Worm (Caenorhabditis elegans): ENCODE data around the gene nspc-10.
A peak's percentile ranks its signal among the peaks of the same experiment; 100 is the strongest.

Gene nspc-10

ce11 chrX:12337846-12338490 lies 5.4 kb upstream of the nspc-10 start, which contains the start of gene srd-44:
srd-44 (plus strand) TSS chrX:12338440.
- TF ChIP-seq ztf-29 (GFP tag; IDR thresholded peaks at IDR 0.05) (0 out of 2 replicates have a peak, but pooled peaks have one; percentile 40), flt-1 (GFP tag; IDR thresholded peaks at IDR 0.05) (no peak), T22C8.4 (GFP tag; IDR thresholded peaks at IDR 0.05) (0 out of 2 replicates have a peak, but pooled peaks have one; percentile 24), ref-1 (GFP tag; conservative IDR thresholded peaks at IDR 0.05) (0 out of 2 replicates have a peak, but pooled peaks have one; percentile 26), ztf-23 (GFP tag; IDR thresholded peaks at IDR 0.05) (no peak)

ce11 chrX:12341338-12341737 lies 2.1 kb upstream of the nspc-10 start, which contains the start of gene zig-2:
zig-2 (minus strand) TSS chrX:12341438.
- TF ChIP-seq ztf-29 (GFP tag; IDR thresholded peaks at IDR 0.05), result no peak
- no peak for TF ChIP-seq T22C8.4 (GFP tag; IDR thresholded peaks at IDR 0.05)
- TF ChIP-seq klf-2 (GFP tag; conservative IDR thresholded peaks at IDR 0.05), result no peak
- TF ChIP-seq flt-1 (GFP tag; IDR thresholded peaks at IDR 0.05), result no peak
- no peak for TF ChIP-seq cog-1 (tag; optimal IDR thresholded peaks at IDR 0.05)

- no peak for TF ChIP-seq klf-2 (GFP tag; conservative IDR thresholded peaks at IDR 0.05)
- TF ChIP-seq ref-1 (GFP tag; conservative IDR thresholded peaks at IDR 0.05), result no peak
- no peak for TF ChIP-seq ztf-29 (GFP tag; IDR thresholded peaks at IDR 0.05)
- TF ChIP-seq flt-1 (GFP tag; IDR thresholded peaks at IDR 0.05), result no peak
- TF ChIP-seq tab-1 (GFP tag; IDR thresholded peaks at IDR 0.05), result no peak
- TF ChIP-seq ztf-23 (GFP tag; IDR thresholded peaks at IDR 0.05), result no peak
Observed at ce11 chrX:12346729-12347128, 3.3 kb downstream of the nspc-10 start, which contains the start of gene F42F12.11. F42F12.11 (plus strand) TSS chrX:12347029.

ce11 chrX:12347822-12348221 lies 4.4 kb downstream of the nspc-10 start:
- TF ChIP-seq ref-1 (GFP tag; conservative IDR thresholded peaks at IDR 0.05) (0 out of 2 replicates have a peak, but pooled peaks have one; percentile 21), cog-1 (tag; optimal IDR thresholded peaks at IDR 0.05) (no peak), med-1 (GFP tag; optimal IDR thresholded peaks at IDR 0.05; ENCODE audit: insufficient read depth) (no peak), ztf-23 (GFP tag; IDR thresholded peaks at IDR 0.05) (0 out of 2 replicates have a peak, but pooled peaks have one; percentile 7), klf-2 (GFP tag; conservative IDR thresholded peaks at IDR 0.05) (no peak; the same call in 1 of the 2 replicates), tab-1 (GFP tag; IDR thresholded peaks at IDR 0.05) (peak; percentile 73; the same call in 1 of the 2 replicates), T22C8.4 (GFP tag; IDR thresholded peaks at IDR 0.05) (0 out of 2 replicates have a peak, but pooled peaks have one; percentile 19), ztf-29 (GFP tag; IDR thresholded peaks at IDR 0.05) (0 out of 2 replicates have a peak, but pooled peaks have one; percentile 31), flt-1 (GFP tag; IDR thresholded peaks at IDR 0.05) (no peak)

- TF ChIP-seq klf-2 (GFP tag; conservative IDR thresholded peaks at IDR 0.05), result no peak
- TF ChIP-seq ztf-29 (GFP tag; IDR thresholded peaks at IDR 0.05), result no peak
- no peak for TF ChIP-seq flt-1 (GFP tag; IDR thresholded peaks at IDR 0.05)
- no peak for TF ChIP-seq T22C8.4 (GFP tag; IDR thresholded peaks at IDR 0.05)
- no peak for TF ChIP-seq cog-1 (tag; optimal IDR thresholded peaks at IDR 0.05)
- no peak for TF ChIP-seq ztf-23 (GFP tag; IDR thresholded peaks at IDR 0.05)
- TF ChIP-seq ref-1 (GFP tag; conservative IDR thresholded peaks at IDR 0.05), result no peak
- TF ChIP-seq tab-1 (GFP tag; IDR thresholded peaks at IDR 0.05), result no peak
- no peak for TF ChIP-seq med-1 (GFP tag; optimal IDR thresholded peaks at IDR 0.05; ENCODE audit: insufficient read depth)
Observed at ce11 chrX:12348329-12348728, 4.9 kb downstream of the nspc-10 start, which contains the start of gene F42F12.14. F42F12.14 (plus strand) TSS chrX:12348629.

- TF ChIP-seq flt-1 (GFP tag; IDR thresholded peaks at IDR 0.05), result no peak
- no peak for TF ChIP-seq ztf-23 (GFP tag; IDR thresholded peaks at IDR 0.05)
- no peak for TF ChIP-seq klf-2 (GFP tag; conservative IDR thresholded peaks at IDR 0.05)
- no peak for TF ChIP-seq cog-1 (tag; optimal IDR thresholded peaks at IDR 0.05)
- no peak for TF ChIP-seq tab-1 (GFP tag; IDR thresholded peaks at IDR 0.05)
- TF ChIP-seq ref-1 (GFP tag; conservative IDR thresholded peaks at IDR 0.05), result no peak
- no peak for TF ChIP-seq T22C8.4 (GFP tag; IDR thresholded peaks at IDR 0.05)
- no peak for TF ChIP-seq med-1 (GFP tag; optimal IDR thresholded peaks at IDR 0.05; ENCODE audit: insufficient read depth)
- no peak for TF ChIP-seq ztf-29 (GFP tag; IDR thresholded peaks at IDR 0.05)
Observed at ce11 chrX:12350207-12350606, 6.8 kb downstream of the nspc-10 start, which contains the start of gene F42F12.3. F42F12.3 (plus strand) TSS chrX:12350578.

ce11 chrX:12352872-12353271 lies 9.5 kb downstream of the nspc-10 start, which contains the start of gene F42F12.4:
F42F12.4 (minus strand) TSS chrX:12352947.
- TF ChIP-seq ztf-29 (GFP tag; IDR thresholded peaks at IDR 0.05), result no peak
- no peak for TF ChIP-seq cog-1 (tag; optimal IDR thresholded peaks at IDR 0.05)
- no peak for TF ChIP-seq flt-1 (GFP tag; IDR thresholded peaks at IDR 0.05)
- TF ChIP-seq tab-1 (GFP tag; IDR thresholded peaks at IDR 0.05), result no peak
- TF ChIP-seq T22C8.4 (GFP tag; IDR thresholded peaks at IDR 0.05), result no peak
- TF ChIP-seq klf-2 (GFP tag; conservative IDR thresholded peaks at IDR 0.05), result no peak
- no peak for TF ChIP-seq ref-1 (GFP tag; conservative IDR thresholded peaks at IDR 0.05)

ce11 chrX:12356581-12356980 lies 13.2 kb downstream of the nspc-10 start, which contains the start of gene nspc-12:
nspc-12 (minus strand) TSS chrX:12356681.
- no peak for TF ChIP-seq cog-1 (tag; optimal IDR thresholded peaks at IDR 0.05)
- TF ChIP-seq med-1 (GFP tag; optimal IDR thresholded peaks at IDR 0.05; ENCODE audit: insufficient read depth), result no peak
- no peak for TF ChIP-seq T22C8.4 (GFP tag; IDR thresholded peaks at IDR 0.05)
- TF ChIP-seq tab-1 (GFP tag; IDR thresholded peaks at IDR 0.05), result no peak
- TF ChIP-seq ztf-29 (GFP tag; IDR thresholded peaks at IDR 0.05), result no peak
- TF ChIP-seq flt-1 (GFP tag; IDR thresholded peaks at IDR 0.05), result no peak
- TF ChIP-seq klf-2 (GFP tag; conservative IDR thresholded peaks at IDR 0.05), result no peak
- TF ChIP-seq ztf-23 (GFP tag; IDR thresholded peaks at IDR 0.05), result no peak
- no peak for TF ChIP-seq ref-1 (GFP tag; conservative IDR thresholded peaks at IDR 0.05)

ce11 chrX:12357127-12357526 lies 13.7 kb downstream of the nspc-10 start, which contains the start of gene nspc-13:
nspc-13 (plus strand) TSS chrX:12357427.
- TF ChIP-seq ztf-23 (GFP tag; IDR thresholded peaks at IDR 0.05) (no peak), ztf-29 (GFP tag; IDR thresholded peaks at IDR 0.05) (no peak), flt-1 (GFP tag; IDR thresholded peaks at IDR 0.05) (no peak), cog-1 (tag; optimal IDR thresholded peaks at IDR 0.05) (no peak), T22C8.4 (GFP tag; IDR thresholded peaks at IDR 0.05) (no peak)

Measured in whole organism, midembryonic.